Fruit fly (Drosophila melanogaster): ENCODE measurements around the gene bou.
A peak's percentile ranks its signal among the peaks of the same experiment; 100 is the strongest.

Gene bou

DNA sequence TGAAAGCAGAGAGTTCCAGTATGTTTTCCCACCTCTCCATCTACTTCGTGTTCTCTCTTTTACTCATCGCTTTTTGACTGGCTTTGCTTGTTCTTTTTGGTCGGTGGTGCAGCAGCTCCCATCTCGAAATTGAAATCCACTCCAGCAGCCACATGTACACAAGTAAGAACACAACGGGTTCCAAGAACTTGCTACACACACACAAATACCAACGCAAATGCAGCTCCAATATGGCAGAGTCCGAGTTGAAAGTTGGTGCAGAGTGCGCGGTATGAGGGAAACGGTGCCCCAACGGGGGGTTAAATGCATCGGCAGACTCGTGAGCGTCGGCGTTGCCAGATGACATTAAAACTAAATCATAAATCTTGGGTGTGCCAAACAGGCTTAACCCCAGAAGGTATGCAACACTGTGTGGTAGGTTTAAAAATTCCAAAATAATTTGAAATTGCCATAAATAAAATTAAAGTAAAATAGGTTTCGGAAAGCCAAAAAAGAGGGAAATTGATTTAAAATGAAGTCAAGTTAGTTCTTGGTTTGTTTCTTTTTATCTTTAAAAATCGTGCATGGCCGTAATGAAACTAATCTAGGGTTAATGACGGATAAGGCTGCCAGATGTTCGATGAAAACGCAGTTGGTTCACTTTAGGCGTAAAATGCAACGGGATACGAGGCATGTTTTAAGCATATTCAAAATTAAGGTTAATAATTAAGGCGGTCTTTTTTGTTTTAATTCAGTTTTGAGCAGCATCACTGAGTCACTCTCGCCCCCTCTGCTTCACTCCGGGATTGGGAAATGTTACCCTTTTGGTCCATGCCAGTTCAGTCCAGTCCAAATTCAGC lies 11.6 kb downstream of the bou start (continued):
- TF ChIP-seq fu2 (GFP tag; optimal IDR thresholded peaks at IDR 0.05) (no peak), Adf1 (GFP tag; IDR thresholded peaks at IDR 0.05) (no peak), D (optimal IDR thresholded peaks at IDR 0.05) (no peak), D (GFP tag; optimal IDR thresholded peaks at IDR 0.05) (peak; percentile 42), CG42726 (GFP tag; IDR thresholded peaks at IDR 0.05; ENCODE audit: partially characterized antibody) (no peak), row (GFP tag; IDR thresholded peaks at IDR 0.05) (peak; percentile 40; the same call in 2 of the 3 replicates), CG9437 (GFP tag; optimal IDR thresholded peaks at IDR 0.05) (peak; percentile 54), psq (GFP tag; optimal IDR thresholded peaks at IDR 0.05) (no peak), CG6254 (GFP tag; optimal IDR thresholded peaks at IDR 0.05) (peak; percentile 33), chif (GFP tag; optimal IDR thresholded peaks at IDR 0.05) (peak in 1 of 2 experiments; percentile 29), inv (GFP tag; IDR thresholded peaks at IDR 0.05; ENCODE audit: partially characterized antibody) (no peak), p53 (GFP tag; optimal IDR thresholded peaks at IDR 0.05) (no peak), exex (tag; optimal IDR thresholded peaks at IDR 0.05) (no peak), pan (optimal IDR thresholded peaks at IDR 0.05) (no peak), pan (GFP tag; optimal IDR thresholded peaks at IDR 0.05 in 1 of 2, IDR thresholded peaks at IDR 0.05 in 1 of 2) (peak in 1 of 2 experiments; percentile 5), CG14710 (tag; optimal IDR thresholded peaks at IDR 0.05) (peak; percentile 40), Abd-B (GFP tag; optimal IDR thresholded peaks at IDR 0.05) (peak; percentile 35), CG12942 (GFP tag; optimal IDR thresholded peaks at IDR 0.05) (no peak), odd (GFP tag; optimal IDR thresholded peaks at IDR 0.05) (no peak), Gug (GFP tag; IDR thresholded peaks at IDR 0.05) (no peak), CG17568 (GFP tag; optimal IDR thresholded peaks at IDR 0.05) (no peak), bsh (GFP tag; optimal IDR thresholded peaks at IDR 0.05) (peak; percentile 41 to 55), Asciz (GFP tag; optimal IDR thresholded peaks at IDR 0.05) (no peak), CG34422 (GFP tag; IDR thresholded peaks at IDR 0.05) (0 out of 3 replicates have a peak, but pooled peaks have one; percentile 40), Sin3A (optimal IDR thresholded peaks at IDR 0.05) (no peak), CG6272 (GFP tag; IDR thresholded peaks at IDR 0.05) (no peak), cas (GFP tag; IDR thresholded peaks at IDR 0.05) (no peak), onecut (GFP tag; IDR thresholded peaks at IDR 0.05) (no peak), CG10431 (GFP tag; optimal IDR thresholded peaks at IDR 0.05) (no peak), unpg (GFP tag; optimal IDR thresholded peaks at IDR 0.05) (peak; percentile 4), Xrp1 (GFP tag; IDR thresholded peaks at IDR 0.05) (peak; percentile 47; the same call in 1 of the 2 replicates), CG10366 (GFP tag; IDR thresholded peaks at IDR 0.05) (no peak), bbx (GFP tag; IDR thresholded peaks at IDR 0.05; ENCODE audit: partially characterized antibody) (no peak), fd102C (GFP tag; optimal IDR thresholded peaks at IDR 0.05) (no peak), ac (GFP tag; optimal IDR thresholded peaks at IDR 0.05) (no peak), CoRest (tag; optimal IDR thresholded peaks at IDR 0.05) (peak; percentile 56), CG13296 (GFP tag; optimal IDR thresholded peaks at IDR 0.05) (no peak), CG32772 (GFP tag; IDR thresholded peaks at IDR 0.05) (no peak), CG8290 (GFP tag; optimal IDR thresholded peaks at IDR 0.05) (peak; percentile 92), CG8290 (tag; optimal IDR thresholded peaks at IDR 0.05) (peak; percentile 47 to 93), BtbVII (GFP tag; optimal IDR thresholded peaks at IDR 0.05) (peak; percentile 15), Stat92E (GFP tag; optimal IDR thresholded peaks at IDR 0.05) (peak in 1 of 3 experiments; percentile 96), pho (GFP tag; optimal IDR thresholded peaks at IDR 0.05) (no peak), seq (GFP tag; IDR thresholded peaks at IDR 0.05) (no peak), ap (GFP tag; IDR thresholded peaks at IDR 0.05) (no peak), Sox102F (GFP tag; optimal IDR thresholded peaks at IDR 0.05) (peak; percentile 57), lmd (GFP tag; IDR thresholded peaks at IDR 0.05) (0 out of 2 replicates have a peak, but pooled peaks have one; percentile 14), CG30431 (GFP tag; optimal IDR thresholded peaks at IDR 0.05) (peak; percentile 6), dati (GFP tag; IDR thresholded peaks at IDR 0.05) (no peak), zen2 (GFP tag; IDR thresholded peaks at IDR 0.05; ENCODE audit: partially characterized antibody) (no peak)
